Worm (Caenorhabditis elegans) whole organism, dauer: ENCODE data around the gene str-188.
A peak's percentile ranks its signal among the peaks of the same experiment; 100 is the strongest.

Experiments
- unc-62 ChIP-seq: sonication (generic microtip); optimal IDR thresholded peaks from 2 replicates; lab custom pipeline; 2017; ENCODE audit warnings: missing biosample characterization, missing genetic modification reagents, missing genetic modification characterization

Gene str-188

ce11 chrV:9703549-9703948 is 12.9 kb upstream of the str-188 start:
- no peak for TF ChIP-seq unc-62 (GFP tag; lab: Kevin White, UChicago)

ce11 chrV:9704399-9704798 is 12.1 kb upstream of the str-188 start:
- TF ChIP-seq unc-62 (GFP tag; lab: Kevin White, UChicago): no peak

- no peak for TF ChIP-seq unc-62 (GFP tag; lab: Kevin White, UChicago)
These were observed 9.9 kb upstream of the str-188 start for ce11 chrV:9706592-9706991.

ce11 chrV:9709747-9710146 is 6.8 kb upstream of the str-188 start, which contains the start of gene tag-120:
tag-120 (minus strand) TSS chrV:9709814.
- no peak for TF ChIP-seq unc-62 (GFP tag; lab: Kevin White, UChicago)

- no peak for TF ChIP-seq unc-62 (GFP tag; lab: Kevin White, UChicago)
These were observed 5.3 kb upstream of the str-188 start for ce11 chrV:9711174-9711573.

ce11 chrV:9712418-9713173 is 3.9 kb upstream of the str-188 start:
- TF ChIP-seq unc-62 (GFP tag; lab: Kevin White, UChicago): no peak

ce11 chrV:9713532-9713931 is 3.0 kb upstream of the str-188 start, which contains the start of gene F40F9.10:
F40F9.10 (minus strand) TSS chrV:9713632.
- TF ChIP-seq unc-62 (GFP tag; lab: Kevin White, UChicago): no peak

- no peak for TF ChIP-seq unc-62 (GFP tag; lab: Kevin White, UChicago)
These were observed 1.6 kb upstream of the str-188 start, which contains the start of gene F40F9.3 for ce11 chrV:9714909-9715308. F40F9.3 (plus strand) TSS chrV:9715209.

ce11 chrV:9724021-9724671 is 7.6 kb downstream of the str-188 start, which contains the start of gene slcr-46.3:
slcr-46.3 (minus strand) TSS chrV:9724106.
- TF ChIP-seq unc-62 (GFP tag; lab: Kevin White, UChicago): no peak

ce11 chrV:9725719-9726118 is 9.2 kb downstream of the str-188 start:
- TF ChIP-seq unc-62 (GFP tag; lab: Kevin White, UChicago): no peak

ce11 chrV:9729462-9730162 is 13.1 kb downstream of the str-188 start, which contains the start of the genes aagr-3 and drap-1:
aagr-3 (minus strand) TSS chrV:9729512.
drap-1 (plus strand) TSS chrV:9730106.
- TF ChIP-seq unc-62 (GFP tag; lab: Kevin White, UChicago): no peak

ce11 chrV:9730743-9731706 is 14.5 kb downstream of the str-188 start:
- peak; percentile 28 for TF ChIP-seq unc-62 (GFP tag; lab: Kevin White, UChicago)

- TF ChIP-seq unc-62 (GFP tag; lab: Kevin White, UChicago): no peak
These were observed 15.4 kb downstream of the str-188 start for ce11 chrV:9731852-9732251.

- TF ChIP-seq unc-62 (GFP tag; lab: Kevin White, UChicago): no peak
These were observed 17.5 kb downstream of the str-188 start, which contains the start of gene cal-7 for ce11 chrV:9733920-9734454. cal-7 (plus strand) TSS chrV:9734103.
